Fruit fly (Drosophila melanogaster) whole organism, prepupa: ENCODE results near the gene fog.

Experiments
- Blimp-1 ChIP-seq: fragments of 200-800 bp; sonication (Bioruptor generic); optimal IDR thresholded peaks from 3 replicates; lab custom pipeline; 2017; ENCODE audit warnings: missing biosample characterization, missing genetic modification characterization, mild to moderate bottlenecking, moderate library complexity, missing genetic modification reagents
- CG10631 ChIP-seq: fragments of 200-800 bp; sonication (Bioruptor generic); optimal IDR thresholded peaks from 2 replicates; lab custom pipeline; 2016; ENCODE audit warnings: missing biosample characterization, missing genetic modification characterization
- CG10669 ChIP-seq: fragments of 200-800 bp; sonication (Bioruptor generic); optimal IDR thresholded peaks from 3 replicates; lab custom pipeline; 2018; ENCODE audit warnings: missing biosample characterization, mild to moderate bottlenecking, missing genetic modification characterization, moderate library complexity
- CG11294 ChIP-seq: fragments of 200-800 bp; sonication (Bioruptor generic); IDR thresholded peaks from 2 replicates; pipeline ENCODE4 v1.3.6; 2022; ENCODE audit warnings: missing biosample characterization, missing genetic modification characterization
- CG11762 ChIP-seq: fragments of 200-800 bp; sonication (Bioruptor generic); optimal IDR thresholded peaks from 3 replicates; lab custom pipeline; 2016; ENCODE audit warnings: missing biosample characterization, missing genetic modification characterization; ENCODE audit not compliant: insufficient read depth
- CG15336 ChIP-seq: fragments of 200-800 bp; sonication (Bioruptor generic); IDR thresholded peaks from 2 replicates; pipeline ENCODE4 v1.3.6; 2022; ENCODE audit warnings: missing biosample characterization, missing genetic modification characterization
- CG1621 ChIP-seq: fragments of 200-800 bp; sonication (Bioruptor generic); optimal IDR thresholded peaks from 3 replicates; lab custom pipeline; 2018; ENCODE audit warnings: missing biosample characterization, mild to moderate bottlenecking, missing genetic modification characterization
- CG3032 ChIP-seq: fragments of 200-800 bp; optimal IDR thresholded peaks from 2 replicates; lab custom pipeline; 2019; ENCODE audit warnings: missing biosample characterization, mild to moderate bottlenecking, missing genetic modification characterization, moderate library complexity
- CG31627 ChIP-seq: fragments of 200-800 bp; sonication (Bioruptor generic); optimal IDR thresholded peaks from 3 replicates; lab custom pipeline; 2016; ENCODE audit warnings: missing biosample characterization, missing genetic modification characterization
- CG32006 ChIP-seq: fragments of 200-800 bp; sonication (Bioruptor generic); optimal IDR thresholded peaks from 3 replicates; lab custom pipeline; 2017; ENCODE audit warnings: missing biosample characterization, mild to moderate bottlenecking, missing genetic modification characterization
- CG3919 ChIP-seq: fragments of 200-800 bp; sonication (Bioruptor generic); optimal IDR thresholded peaks from 3 replicates; lab custom pipeline; 2016; ENCODE audit warnings: missing biosample characterization, missing genetic modification characterization
- CG4318 ChIP-seq: fragments of 200-800 bp; sonication (Bioruptor generic); optimal IDR thresholded peaks from 3 replicates; lab custom pipeline; 2017; ENCODE audit warnings: missing biosample characterization, mild to moderate bottlenecking, missing genetic modification characterization
- CG6163 ChIP-seq: fragments of 200-800 bp; sonication (Bioruptor generic); IDR thresholded peaks from 3 replicates; pipeline ENCODE4 v1.3.6; 2022; ENCODE audit warnings: missing biosample characterization, missing genetic modification characterization
- CG6792 ChIP-seq: fragments of 200-800 bp; sonication (Bioruptor generic); optimal IDR thresholded peaks from 3 replicates; lab custom pipeline; 2016; ENCODE audit warnings: missing biosample characterization, missing genetic modification characterization
- CG6808 ChIP-seq: fragments of 200-800 bp; sonication (Bioruptor generic); optimal IDR thresholded peaks from 3 replicates; lab custom pipeline; 2017; ENCODE audit warnings: missing biosample characterization, missing genetic modification characterization, mild to moderate bottlenecking, moderate library complexity, missing genetic modification reagents
- CG7368 ChIP-seq: fragments of 200-800 bp; sonication (Bioruptor generic); optimal IDR thresholded peaks from 3 replicates; lab custom pipeline; 2016; ENCODE audit warnings: missing biosample characterization, missing genetic modification characterization
- CG8319 ChIP-seq: fragments of 200-800 bp; sonication (Bioruptor generic); optimal IDR thresholded peaks from 3 replicates; lab custom pipeline; 2016; ENCODE audit warnings: missing biosample characterization, missing genetic modification characterization
- CG9139 ChIP-seq: fragments of 200-800 bp; sonication (Bioruptor generic); optimal IDR thresholded peaks from 3 replicates; lab custom pipeline; 2017; ENCODE audit warnings: missing biosample characterization, mild to moderate bottlenecking, missing genetic modification characterization
- Eip78C ChIP-seq: fragments of 200-800 bp; sonication (Bioruptor generic); peaks from one replicate; lab custom pipeline; 2016; ENCODE audit warnings: missing biosample characterization, missing genetic modification characterization
- Eip93F ChIP-seq: fragments of 200-800 bp; sonication (Bioruptor generic); optimal IDR thresholded peaks from 2 replicates; lab custom pipeline; 2016; ENCODE audit warnings: missing biosample characterization, mild to moderate bottlenecking, missing genetic modification characterization
- Ets21C ChIP-seq: fragments of 200-800 bp; sonication (Bioruptor generic); optimal IDR thresholded peaks from 3 replicates; lab custom pipeline; 2016; ENCODE audit warnings: missing biosample characterization, missing genetic modification characterization
- Ets96B ChIP-seq: fragments of 200-800 bp; optimal IDR thresholded peaks from 2 replicates; lab custom pipeline; 2019; ENCODE audit warnings: missing biosample characterization, mild to moderate bottlenecking, missing genetic modification characterization, moderate library complexity
- Hr39 ChIP-seq: fragments of 200-800 bp; sonication (Bioruptor generic); optimal IDR thresholded peaks from 2 replicates; lab custom pipeline; 2016; ENCODE audit warnings: missing biosample characterization, missing genetic modification characterization
- Met ChIP-seq: fragments of 200-800 bp; sonication (Bioruptor generic); optimal IDR thresholded peaks from 3 replicates; lab custom pipeline; 2016; ENCODE audit warnings: missing biosample characterization, missing genetic modification characterization
- OdsH ChIP-seq: fragments of 200-800 bp; sonication (Bioruptor generic); optimal IDR thresholded peaks from 3 replicates; lab custom pipeline; 2016; ENCODE audit warnings: missing biosample characterization, missing genetic modification characterization
- Sox14 ChIP-seq: fragments of 200-800 bp; sonication (Bioruptor generic); optimal IDR thresholded peaks from 3 replicates; lab custom pipeline; 2016; ENCODE audit warnings: missing biosample characterization, missing genetic modification characterization
- achi ChIP-seq: fragments of 200-800 bp; sonication (Bioruptor generic); optimal IDR thresholded peaks from 3 replicates; lab custom pipeline; 2016; ENCODE audit warnings: missing biosample characterization, missing genetic modification characterization
- acj6 ChIP-seq: fragments of 200-800 bp; sonication (Bioruptor generic); optimal IDR thresholded peaks from 3 replicates; lab custom pipeline; 2016; ENCODE audit warnings: missing biosample characterization, missing genetic modification characterization
- dac ChIP-seq: fragments of 200-800 bp; sonication (Bioruptor generic); optimal IDR thresholded peaks from 2 replicates; lab custom pipeline; 2017; ENCODE audit warnings: missing biosample characterization, mild to moderate bottlenecking, missing genetic modification characterization
- eg ChIP-seq: fragments of 200-800 bp; sonication (Bioruptor generic); IDR thresholded peaks from 3 replicates; pipeline ENCODE4 v1.3.6; 2022; ENCODE audit warnings: missing biosample characterization, missing genetic modification characterization
- esn ChIP-seq: fragments of 200-800 bp; sonication (Bioruptor generic); optimal IDR thresholded peaks from 2 replicates; lab custom pipeline; 2016; ENCODE audit warnings: missing biosample characterization, mild to moderate bottlenecking, missing genetic modification characterization, moderate library complexity
- fd59A ChIP-seq: fragments of 200-800 bp; sonication (Bioruptor generic); optimal IDR thresholded peaks from 2 replicates; lab custom pipeline; 2017; ENCODE audit warnings: missing biosample characterization, mild to moderate bottlenecking, missing genetic modification characterization, missing genetic modification reagents
- fkh ChIP-seq: fragments of 200-800 bp; sonication (Bioruptor generic); optimal IDR thresholded peaks from 3 replicates; lab custom pipeline; 2017; ENCODE audit warnings: missing biosample characterization, mild to moderate bottlenecking, missing genetic modification characterization, moderate library complexity
- lz ChIP-seq: fragments of 200-800 bp; sonication (Bioruptor generic); optimal IDR thresholded peaks from 3 replicates; lab custom pipeline; 2016; ENCODE audit warnings: missing biosample characterization, missing genetic modification characterization
- net ChIP-seq: fragments of 200-800 bp; sonication (Bioruptor generic); optimal IDR thresholded peaks from 3 replicates; lab custom pipeline; 2016; ENCODE audit warnings: missing biosample characterization, missing genetic modification characterization
- salr ChIP-seq, 2 experiments: fragments of 200-800 bp; sonication (Bioruptor generic); optimal IDR thresholded peaks; 3 replicates each; lab custom pipeline; 2016 to 2018; ENCODE audit warnings: missing biosample characterization in 2 of 2, missing genetic modification characterization in 2 of 2, mild to moderate bottlenecking in 1 of 2
- spab ChIP-seq: fragments of 200-800 bp; sonication (Bioruptor generic); optimal IDR thresholded peaks from 2 replicates; lab custom pipeline; 2017; ENCODE audit warnings: missing biosample characterization, mild to moderate bottlenecking, missing genetic modification characterization, missing genetic modification reagents
- ss ChIP-seq, 2 experiments: fragments of 200-800 bp; sonication (Bioruptor generic); optimal IDR thresholded peaks; 2 replicates in 1 of 2; 3 replicates in 1 of 2; lab custom pipeline; 2017 to 2018; ENCODE audit warnings: mild to moderate bottlenecking in 2 of 2, missing biosample characterization in 2 of 2, missing genetic modification characterization in 2 of 2, moderate library complexity in 1 of 2
- svp ChIP-seq: fragments of 200-800 bp; sonication (Bioruptor generic); peaks from one replicate; lab custom pipeline; 2016; ENCODE audit warnings: missing biosample characterization, missing genetic modification characterization
- topi ChIP-seq: fragments of 200-800 bp; sonication (Bioruptor generic); optimal IDR thresholded peaks from 3 replicates; lab custom pipeline; 2016; ENCODE audit warnings: missing biosample characterization, missing genetic modification characterization

Gene fog

DNA sequence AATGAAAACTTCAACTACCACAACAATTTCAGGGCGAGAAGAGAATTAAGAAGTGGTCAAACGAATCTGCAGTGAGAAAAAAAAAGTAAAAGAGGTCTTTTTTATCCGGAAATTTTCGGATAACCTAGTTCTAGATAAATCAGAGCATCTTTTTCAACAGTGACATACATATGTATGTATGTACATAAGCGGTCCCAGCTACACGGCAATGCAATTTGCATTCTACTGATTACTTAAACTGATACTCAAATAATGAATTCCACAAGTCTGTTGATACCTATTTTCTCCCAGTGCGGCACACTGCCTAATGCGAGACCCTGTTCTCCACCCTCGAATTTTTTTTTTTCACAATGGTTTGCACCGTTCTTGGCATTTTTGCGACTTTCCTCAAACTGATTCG lies 8.6 kb downstream of the fog start (continued):
- TF ChIP-seq CG9139, result no peak
- TF ChIP-seq CG3032, result no peak
- no peak for TF ChIP-seq Ets96B (tag; lab: Kevin White, UChicago)
- TF ChIP-seq CG11762 (GFP tag; lab: Kevin White, UChicago), result no peak
- TF ChIP-seq CG6808 (GFP tag; lab: Kevin White, UChicago), result no peak
- TF ChIP-seq esn, result peak; percentile 64
- TF ChIP-seq acj6 (GFP tag; lab: Kevin White, UChicago), result peak; percentile 45
- TF ChIP-seq Ets21C (GFP tag; lab: Kevin White, UChicago), result peak; percentile 51
- peak; percentile 64 for TF ChIP-seq Hr39 (GFP tag; lab: Kevin White, UChicago)
- TF ChIP-seq eg (GFP tag; lab: Robert Waterston, UW), result no peak
- no peak for TF ChIP-seq net (GFP tag; lab: Kevin White, UChicago)
- TF ChIP-seq fkh (GFP tag; lab: Kevin White, UChicago), result no peak

dm6 chrX:22838405-22838804 lies 16.6 kb downstream of the fog start:
- no peak for TF ChIP-seq CG10669 (GFP tag; lab: Kevin White, UChicago)
- no peak for TF ChIP-seq CG8319 (GFP tag; lab: Kevin White, UChicago)
- no peak for TF ChIP-seq CG6808 (GFP tag; lab: Kevin White, UChicago)
- TF ChIP-seq CG10631 (GFP tag; lab: Kevin White, UChicago), result no peak
- no peak for TF ChIP-seq Hr39 (GFP tag; lab: Kevin White, UChicago)
- TF ChIP-seq CG15336, result no peak
- no peak for TF ChIP-seq CG31627 (GFP tag; lab: Kevin White, UChicago)

dm6 chrX:22837338-22837737 lies 17.7 kb downstream of the fog start:
- no peak for TF ChIP-seq OdsH
- peak; percentile 33 for TF ChIP-seq CG10631 (GFP tag; lab: Kevin White, UChicago)
- no peak for TF ChIP-seq Met
- no peak for TF ChIP-seq CG7368 (GFP tag; lab: Kevin White, UChicago)
- no peak for TF ChIP-seq CG9139
- peak in 1 of 2 experiments; percentile 18 for TF ChIP-seq ss (GFP tag; optimal IDR thresholded peaks at IDR 0.05; lab: Kevin White, UChicago)
- TF ChIP-seq achi, result peak; percentile 1
- no peak for TF ChIP-seq CG8319 (GFP tag; lab: Kevin White, UChicago)
- TF ChIP-seq CG10669 (GFP tag; lab: Kevin White, UChicago), result peak; percentile 24
- TF ChIP-seq Blimp-1 (GFP tag; lab: Kevin White, UChicago), result peak; percentile 30
- peak; percentile 1 for TF ChIP-seq CG6808 (GFP tag; lab: Kevin White, UChicago)
- no peak for TF ChIP-seq Sox14 (GFP tag; lab: Kevin White, UChicago)
- TF ChIP-seq CG6792 (GFP tag; lab: Kevin White, UChicago), result peak; percentile 28
- TF ChIP-seq svp (GFP tag; lab: Kevin White, UChicago), result peak; percentile 70
- TF ChIP-seq fkh (GFP tag; lab: Kevin White, UChicago), result peak; percentile 66
- peak; percentile 56; the same call in 1 of the 3 replicates for TF ChIP-seq CG6163 (GFP tag; lab: Robert Waterston, UW)
- TF ChIP-seq Eip78C (GFP tag; lab: Kevin White, UChicago), result peak; percentile 40
- peak; percentile 19 for TF ChIP-seq CG3919 (GFP tag; lab: Kevin White, UChicago)

DNA sequence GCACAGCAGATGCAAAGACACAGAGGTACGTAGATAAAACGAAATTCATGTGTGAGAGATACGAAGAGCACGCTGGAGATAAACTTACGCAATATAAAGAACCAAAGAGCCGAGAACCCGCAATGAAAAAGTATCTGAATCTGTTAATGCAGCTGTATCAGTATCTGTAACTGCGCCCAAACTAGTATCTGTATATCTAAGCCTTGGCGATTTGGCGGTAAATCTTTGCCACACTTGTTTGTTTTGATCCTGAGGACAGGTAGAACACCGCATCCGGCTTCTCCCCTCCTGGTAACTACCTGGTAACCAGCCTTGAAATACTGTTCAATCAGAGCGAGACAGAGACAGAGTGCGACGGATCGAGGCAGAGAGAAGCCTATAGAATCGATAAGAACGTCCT lies 18.6 kb downstream of the fog start:
- no peak for TF ChIP-seq acj6 (GFP tag; lab: Kevin White, UChicago)
- no peak for TF ChIP-seq CG32006 (GFP tag; lab: Kevin White, UChicago)
- TF ChIP-seq CG31627 (GFP tag; lab: Kevin White, UChicago), result no peak
- no peak for TF ChIP-seq ss (GFP tag; optimal IDR thresholded peaks at IDR 0.05; lab: Kevin White, UChicago)
- TF ChIP-seq CG3032, result no peak
- TF ChIP-seq achi, result no peak
- no peak for TF ChIP-seq CG7368 (GFP tag; lab: Kevin White, UChicago)
- TF ChIP-seq salr (GFP tag; optimal IDR thresholded peaks at IDR 0.05; lab: Kevin White, UChicago), result no peak

- TF ChIP-seq eg (GFP tag; lab: Robert Waterston, UW) (peak; percentile 93), ss (GFP tag; optimal IDR thresholded peaks at IDR 0.05; lab: Kevin White, UChicago) (peak; percentile 10 to 35), CG4318 (GFP tag; lab: Kevin White, UChicago) (peak; percentile 85), topi (GFP tag; lab: Kevin White, UChicago) (peak; percentile 70), spab (peak; percentile 53), fd59A (GFP tag; lab: Kevin White, UChicago) (peak; percentile 77), Met (peak; percentile 54), Sox14 (GFP tag; lab: Kevin White, UChicago) (peak; percentile 76), CG15336 (peak; percentile 91), Hr39 (GFP tag; lab: Kevin White, UChicago) (peak; percentile 60), CG3032 (peak; percentile 76), CG1621 (tag; lab: Kevin White, UChicago) (peak; percentile 78), lz (GFP tag; lab: Kevin White, UChicago) (peak; percentile 63), Eip78C (GFP tag; lab: Kevin White, UChicago) (peak; percentile 93), Eip93F (GFP tag; lab: Kevin White, UChicago) (no peak), net (GFP tag; lab: Kevin White, UChicago) (peak; percentile 86), dac (GFP tag; lab: Kevin White, UChicago) (peak; percentile 84), CG3919 (GFP tag; lab: Kevin White, UChicago) (peak; percentile 82), CG11294 (peak; percentile 61), OdsH (peak; percentile 83), CG31627 (GFP tag; lab: Kevin White, UChicago) (peak; percentile 60), achi (peak; percentile 82)
Observed at dm6 chrX:22833534-22833933, 21.5 kb downstream of the fog start.
